Fruit fly (Drosophila melanogaster): ENCODE data around the gene CG10163.

The CG10163 gene

DNA sequence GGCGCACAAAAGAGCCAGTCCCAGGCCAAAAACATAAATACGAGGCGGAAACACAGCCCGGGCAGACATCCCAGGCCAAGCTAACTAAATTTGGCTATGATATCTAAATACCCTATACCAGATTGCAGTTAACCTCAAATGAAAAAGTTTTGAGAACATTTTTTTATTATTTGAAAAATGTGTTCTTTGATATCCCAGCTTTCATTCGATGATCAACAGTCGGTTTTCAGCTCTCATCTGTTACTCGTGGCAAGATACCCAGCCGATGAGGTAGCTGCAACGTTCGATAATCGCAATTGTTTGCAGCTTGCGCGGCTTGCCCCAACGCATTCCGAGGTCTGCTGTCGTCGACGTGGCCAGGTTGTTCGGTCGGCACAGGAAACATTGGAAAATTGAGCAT, 48.7 kb upstream of the CG10163 start (continued):
- TF ChIP-seq Hr4 (GFP tag; optimal IDR thresholded peaks at IDR 0.05) (peak; percentile 70), CG34406 (GFP tag; optimal IDR thresholded peaks at IDR 0.05) (no peak)

DNA sequence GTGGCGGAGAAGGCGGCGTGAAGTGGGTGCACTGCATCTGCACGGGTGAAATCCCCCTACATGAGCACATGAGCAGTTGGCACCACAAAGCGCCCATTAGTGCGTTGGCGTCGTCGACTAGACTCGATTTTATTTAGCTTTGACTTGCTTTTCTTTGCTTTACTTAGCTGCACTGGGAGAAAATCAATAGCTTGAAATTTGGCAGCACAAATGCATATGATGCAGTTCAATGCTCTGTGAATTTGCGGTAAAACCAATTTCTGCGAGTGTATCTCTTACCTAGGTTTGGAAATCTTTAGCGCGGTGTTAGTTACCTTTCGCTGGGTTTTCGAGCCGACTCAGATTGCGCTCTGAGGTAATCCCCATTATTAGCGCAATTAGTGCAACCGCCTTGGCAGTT, 46.3 kb upstream of the CG10163 start:
- no peak for TF ChIP-seq CG9139 (GFP tag; optimal IDR thresholded peaks at IDR 0.05)
- 0 out of 3 replicates have a peak, but pooled peaks have one; percentile 9 for TF ChIP-seq CG6163 (GFP tag; IDR thresholded peaks at IDR 0.05)
- no peak for TF ChIP-seq Eip93F (GFP tag; optimal IDR thresholded peaks at IDR 0.05)
- no peak for TF ChIP-seq Sox14 (GFP tag; optimal IDR thresholded peaks at IDR 0.05)
- peak; percentile 37 for TF ChIP-seq CG6276 (GFP tag; optimal IDR thresholded peaks at IDR 0.05)
- no peak for TF ChIP-seq CG10669 (GFP tag; optimal IDR thresholded peaks at IDR 0.05)
- no peak for TF ChIP-seq Smox (GFP tag; optimal IDR thresholded peaks at IDR 0.05)
- TF ChIP-seq salr (GFP tag; optimal IDR thresholded peaks at IDR 0.05) = no peak
- TF ChIP-seq CG15336 (GFP tag; IDR thresholded peaks at IDR 0.05) = 0 out of 2 replicates have a peak, but pooled peaks have one; percentile 12
- peak; percentile 27 for TF ChIP-seq CG3919 (GFP tag; optimal IDR thresholded peaks at IDR 0.05)
- TF ChIP-seq Eip78C (GFP tag) = peak; percentile 39
- TF ChIP-seq eg (GFP tag; IDR thresholded peaks at IDR 0.05) = peak; percentile 58
- TF ChIP-seq Eip75B (GFP tag; optimal IDR thresholded peaks at IDR 0.05) = no peak
- TF ChIP-seq acj6 (GFP tag; optimal IDR thresholded peaks at IDR 0.05) = no peak
- no peak for TF ChIP-seq Hr39 (GFP tag; optimal IDR thresholded peaks at IDR 0.05)
- no peak for TF ChIP-seq fd85E (GFP tag; optimal IDR thresholded peaks at IDR 0.05)
- TF ChIP-seq CG31627 (GFP tag; optimal IDR thresholded peaks at IDR 0.05) = no peak
- peak; percentile 2 for TF ChIP-seq CG4318 (GFP tag; optimal IDR thresholded peaks at IDR 0.05)
- no peak for TF ChIP-seq Gug (GFP tag; IDR thresholded peaks at IDR 0.05)
- peak; percentile 63 for TF ChIP-seq Hr4 (GFP tag; optimal IDR thresholded peaks at IDR 0.05)
- no peak for TF ChIP-seq Ets21C (GFP tag; optimal IDR thresholded peaks at IDR 0.05)
- TF ChIP-seq CG8319 (GFP tag; optimal IDR thresholded peaks at IDR 0.05) = no peak
- no peak for TF ChIP-seq Hr38 (GFP tag; optimal IDR thresholded peaks at IDR 0.05)
- TF ChIP-seq CG32006 (GFP tag; optimal IDR thresholded peaks at IDR 0.05) = peak; percentile 44
- no peak for TF ChIP-seq CG6808 (GFP tag; optimal IDR thresholded peaks at IDR 0.05)
- TF ChIP-seq esn (GFP tag; optimal IDR thresholded peaks at IDR 0.05) = no peak

DNA sequence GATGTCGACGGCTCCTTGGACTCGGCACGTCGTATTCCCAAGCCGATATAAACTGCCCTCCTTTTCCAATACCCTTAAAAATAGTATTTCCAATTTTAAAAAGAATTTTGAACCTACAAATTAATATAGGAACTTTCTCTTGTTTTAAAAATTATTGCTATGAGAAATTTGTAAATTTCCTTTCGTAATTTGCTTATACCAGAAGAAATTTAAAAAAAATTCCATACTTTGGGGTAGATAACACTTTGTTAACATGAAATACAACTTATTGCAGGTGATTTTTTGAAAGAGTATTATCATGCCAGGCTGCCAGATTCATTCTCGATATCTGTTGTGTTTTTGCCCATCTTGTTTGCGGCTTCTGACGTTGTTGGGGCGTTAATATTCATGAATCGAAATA, 43.9 kb upstream of the CG10163 start:
- peak; percentile 25 for TF ChIP-seq pdm3 (GFP tag; optimal IDR thresholded peaks at IDR 0.05)
- TF ChIP-seq OdsH (GFP tag; optimal IDR thresholded peaks at IDR 0.05) = peak; percentile 8
- peak; percentile 8 for TF ChIP-seq CG8632 (GFP tag; optimal IDR thresholded peaks at IDR 0.05)
- TF ChIP-seq svp (GFP tag) = peak; percentile 78
- peak; percentile 41 for TF ChIP-seq lz (GFP tag; optimal IDR thresholded peaks at IDR 0.05)
- peak; percentile 69 for TF ChIP-seq Met (GFP tag; optimal IDR thresholded peaks at IDR 0.05)
- no peak for TF ChIP-seq vri (GFP tag; optimal IDR thresholded peaks at IDR 0.05)
- TF ChIP-seq fd85E (GFP tag; optimal IDR thresholded peaks at IDR 0.05) = no peak
- no peak for TF ChIP-seq Eip93F (GFP tag; optimal IDR thresholded peaks at IDR 0.05)
- no peak for TF ChIP-seq ss (GFP tag; optimal IDR thresholded peaks at IDR 0.05)
- TF ChIP-seq Eip78C (GFP tag) = peak; percentile 77
- TF ChIP-seq CG6854 (GFP tag; optimal IDR thresholded peaks at IDR 0.05) = no peak
- TF ChIP-seq CG3919 (GFP tag; optimal IDR thresholded peaks at IDR 0.05) = no peak
- TF ChIP-seq Sox102F (GFP tag; optimal IDR thresholded peaks at IDR 0.05) = peak; percentile 32
- peak; percentile 21 for TF ChIP-seq CG31627 (GFP tag; optimal IDR thresholded peaks at IDR 0.05)
- peak; percentile 39 for TF ChIP-seq Smox (GFP tag; optimal IDR thresholded peaks at IDR 0.05)
- TF ChIP-seq CG16779 (tag; optimal IDR thresholded peaks at IDR 0.05) = no peak
- no peak for TF ChIP-seq CG6808 (GFP tag; optimal IDR thresholded peaks at IDR 0.05)
- TF ChIP-seq CG8119 (GFP tag; IDR thresholded peaks at IDR 0.05) = no peak
- TF ChIP-seq cyc (GFP tag; optimal IDR thresholded peaks at IDR 0.05) = peak; percentile 27
- TF ChIP-seq CG15336 (GFP tag; IDR thresholded peaks at IDR 0.05) = no peak
- TF ChIP-seq Hr39 (GFP tag; optimal IDR thresholded peaks at IDR 0.05) = peak; percentile 22
- TF ChIP-seq Blimp-1 (GFP tag; optimal IDR thresholded peaks at IDR 0.05) = no peak
- TF ChIP-seq CG11902 (GFP tag; optimal IDR thresholded peaks at IDR 0.05) = no peak
- no peak for TF ChIP-seq dsx (GFP tag; optimal IDR thresholded peaks at IDR 0.05; ENCODE audit: poor library complexity, severe bottlenecking)
- TF ChIP-seq acj6 (GFP tag; optimal IDR thresholded peaks at IDR 0.05) = peak; percentile 15
- TF ChIP-seq topi (GFP tag; optimal IDR thresholded peaks at IDR 0.05) = peak; percentile 35
- no peak for TF ChIP-seq Sox15 (GFP tag; optimal IDR thresholded peaks at IDR 0.05)
- no peak for TF ChIP-seq CG10631 (GFP tag; optimal IDR thresholded peaks at IDR 0.05)
- TF ChIP-seq CG9139 (GFP tag; optimal IDR thresholded peaks at IDR 0.05) = no peak
- TF ChIP-seq Ets21C (GFP tag; optimal IDR thresholded peaks at IDR 0.05) = peak; percentile 34
- no peak for TF ChIP-seq Gug (GFP tag; IDR thresholded peaks at IDR 0.05)
- TF ChIP-seq esn (GFP tag; optimal IDR thresholded peaks at IDR 0.05) = peak; percentile 48
- TF ChIP-seq Sox14 (GFP tag; optimal IDR thresholded peaks at IDR 0.05) = no peak
- TF ChIP-seq Eip75B (GFP tag; optimal IDR thresholded peaks at IDR 0.05) = peak; percentile 3
- TF ChIP-seq achi (GFP tag; optimal IDR thresholded peaks at IDR 0.05) = peak; percentile 11
- no peak for TF ChIP-seq CG32006 (GFP tag; optimal IDR thresholded peaks at IDR 0.05)

Measured in whole organism, prepupa.